Worm (Caenorhabditis elegans) whole organism, young adult: Measurements from ENCODE around the gene F57B9.8.

Experiments
- B0261.1 ChIP-seq: sonication (generic microtip); optimal IDR thresholded peaks from 2 replicates; lab custom pipeline; 2016; ENCODE audit warnings: mild to moderate bottlenecking, missing genetic modification characterization, moderate library complexity, missing compliant biosample characterization
- F22D6.2 ChIP-seq: sonication (generic microtip); optimal IDR thresholded peaks from 2 replicates; lab custom pipeline; 2016; ENCODE audit warnings: mild to moderate bottlenecking, missing genetic modification characterization, missing compliant biosample characterization
- F39B2.1 ChIP-seq: fragments of 200-800 bp; sonication (Bioruptor generic); IDR thresholded peaks from 2 replicates; pipeline ENCODE4 v1.3.6; 2022; ENCODE audit warnings: missing genetic modification reagents, missing genetic modification characterization, missing compliant biosample characterization
- F49E8.2 ChIP-seq: sonication (generic microtip); optimal IDR thresholded peaks from 3 replicates; lab custom pipeline; 2017; ENCODE audit warnings: missing genetic modification characterization, mild to moderate bottlenecking, missing compliant biosample characterization, antibody characterized with exemption, moderate library complexity; ENCODE audit not compliant: insufficient read depth
- F52B5.7 ChIP-seq: sonication (generic microtip); optimal IDR thresholded peaks from 2 replicates; lab custom pipeline; 2016; ENCODE audit warnings: mild to moderate bottlenecking, missing genetic modification characterization, missing compliant biosample characterization
- F55B11.4 ChIP-seq: sonication (generic microtip); optimal IDR thresholded peaks from 2 replicates; lab custom pipeline; 2016; ENCODE audit warnings: missing compliant biosample characterization, missing genetic modification characterization, borderline replicate concordance; ENCODE audit not compliant: insufficient read depth
- K11D2.4 ChIP-seq: fragments of 200-800 bp; sonication (Bioruptor generic); IDR thresholded peaks from 2 replicates; pipeline ENCODE4 v1.3.6; 2022; ENCODE audit warnings: missing genetic modification reagents, missing genetic modification characterization, missing compliant biosample characterization
- ZK185.1 ChIP-seq: sonication (generic microtip); optimal IDR thresholded peaks from 2 replicates; lab custom pipeline; 2016; ENCODE audit warnings: mild to moderate bottlenecking, missing genetic modification characterization, missing compliant biosample characterization; ENCODE audit not compliant: poor library complexity, severe bottlenecking
- atf-7 ChIP-seq: sonication (generic microtip); optimal IDR thresholded peaks from 2 replicates; lab custom pipeline; 2017; ENCODE audit warnings: mild to moderate bottlenecking, missing genetic modification characterization, missing compliant biosample characterization
- athp-1 ChIP-seq: sonication (generic microtip); optimal IDR thresholded peaks from 2 replicates; lab custom pipeline; 2017; ENCODE audit warnings: mild to moderate bottlenecking, missing genetic modification characterization, missing compliant biosample characterization
- attf-3 ChIP-seq: fragments of 200-800 bp; sonication (Bioruptor generic); conservative IDR thresholded peaks from 2 replicates; pipeline ENCODE4 v1.3.6; 2022; ENCODE audit warnings: missing genetic modification reagents, missing genetic modification characterization, missing compliant biosample characterization
- attf-6 ChIP-seq: fragments of 200-800 bp; sonication (Bioruptor generic); IDR thresholded peaks from 2 replicates; pipeline ENCODE4 v1.3.6; 2022; ENCODE audit warnings: missing genetic modification reagents, missing genetic modification characterization, missing compliant biosample characterization
- cebp-1 ChIP-seq, 2 experiments: fragments of 200-800 bp in 1 of 2; sonication (Bioruptor generic) in 1 of 2; sonication (generic microtip) in 1 of 2; IDR thresholded peaks in 1 of 2; optimal IDR thresholded peaks in 1 of 2; 2 replicates each; pipeline versions ENCODE4 v1.3.6 to Lab custom; 2017 to 2022; ENCODE audit warnings: missing compliant biosample characterization in 2 of 2, missing genetic modification characterization in 2 of 2, mild to moderate bottlenecking in 1 of 2, missing genetic modification reagents in 1 of 2, moderate library complexity in 1 of 2
- ceh-100 ChIP-seq: fragments of 200-800 bp; sonication (Bioruptor generic); IDR thresholded peaks from 2 replicates; pipeline ENCODE4 v1.3.6; 2022; ENCODE audit warnings: missing genetic modification reagents, missing genetic modification characterization, missing compliant biosample characterization
- ceh-27 ChIP-seq: fragments of 200-800 bp; sonication (Bioruptor generic); optimal IDR thresholded peaks from 2 replicates; lab custom pipeline; 2018; ENCODE audit warnings: mild to moderate bottlenecking, missing genetic modification characterization, moderate library complexity, missing compliant biosample characterization
- ceh-40 ChIP-seq: fragments of 200-800 bp; sonication (Bioruptor generic); IDR thresholded peaks from 2 replicates; pipeline ENCODE4 v1.3.6; 2022; ENCODE audit warnings: missing genetic modification characterization, missing compliant biosample characterization
- ceh-91 ChIP-seq: fragments of 200-800 bp; sonication (Bioruptor generic); IDR thresholded peaks from 2 replicates; pipeline ENCODE4 v1.3.6; 2022; ENCODE audit warnings: missing genetic modification reagents, missing genetic modification characterization, missing compliant biosample characterization
- chd-7 ChIP-seq: sonication (generic microtip); optimal IDR thresholded peaks from 2 replicates; lab custom pipeline; 2016; ENCODE audit warnings: mild to moderate bottlenecking, missing genetic modification characterization, moderate library complexity, missing compliant biosample characterization
- die-1 ChIP-seq: sonication (generic microtip); optimal IDR thresholded peaks from 2 replicates; lab custom pipeline; 2016; ENCODE audit warnings: missing genotype, mild to moderate bottlenecking, missing genetic modification characterization, missing compliant biosample characterization
- egl-18 ChIP-seq: fragments of 200-800 bp; sonication (Bioruptor generic); IDR thresholded peaks from 2 replicates; pipeline ENCODE4 v1.3.6; 2022; ENCODE audit warnings: missing genetic modification reagents, missing genetic modification characterization, missing compliant biosample characterization
- egl-44 ChIP-seq: fragments of 200-800 bp; sonication (Bioruptor generic); IDR thresholded peaks from 2 replicates; pipeline ENCODE4 v1.3.6; 2022; ENCODE audit warnings: missing genetic modification reagents, missing genetic modification characterization, missing compliant biosample characterization
- egrh-3 ChIP-seq: fragments of 200-800 bp; sonication (Bioruptor generic); IDR thresholded peaks from 2 replicates; pipeline ENCODE4 v1.3.6; 2022; ENCODE audit warnings: missing genetic modification reagents, missing genetic modification characterization, missing compliant biosample characterization
- hlh-26 ChIP-seq: fragments of 200-800 bp; sonication (Bioruptor generic); conservative IDR thresholded peaks from 2 replicates; pipeline ENCODE4 v1.3.6; 2022; ENCODE audit warnings: missing genetic modification reagents, missing genetic modification characterization, missing compliant biosample characterization
- hmg-1.2 ChIP-seq: fragments of 200-800 bp; sonication (Bioruptor generic); IDR thresholded peaks from 2 replicates; pipeline ENCODE4 v1.3.6; 2022; ENCODE audit warnings: missing genetic modification reagents, missing genetic modification characterization, missing compliant biosample characterization
- lag-1 ChIP-seq: fragments of 200-800 bp; sonication (Bioruptor generic); IDR thresholded peaks from 2 replicates; pipeline ENCODE4 v1.3.6; 2022; ENCODE audit warnings: missing genetic modification reagents, missing genetic modification characterization, missing compliant biosample characterization
- let-526 ChIP-seq: fragments of 200-800 bp; sonication (Bioruptor generic); IDR thresholded peaks from 2 replicates; pipeline ENCODE4 v1.3.6; 2022; ENCODE audit warnings: missing genetic modification reagents, missing genetic modification characterization, missing compliant biosample characterization
- lin-35 ChIP-seq, 3 experiments: fragments of 150-350 bp in 2 of 3; sonication (generic microtip) in 1 of 3; optimal IDR thresholded peaks; 2 replicates each; lab custom pipeline; 2014 to 2018; ENCODE audit warnings: missing biosample characterization in 3 of 3, missing genetic modification characterization in 3 of 3, missing genetic modification reagents in 3 of 3
- lin-40 ChIP-seq: sonication (generic microtip); optimal IDR thresholded peaks from 2 replicates; lab custom pipeline; 2016; ENCODE audit warnings: missing genetic modification characterization, mild to moderate bottlenecking, missing compliant biosample characterization, missing genotype, missing genetic modification reagents
- madf-3 ChIP-seq: fragments of 200-800 bp; sonication (Bioruptor generic); IDR thresholded peaks from 2 replicates; pipeline ENCODE4 v1.3.6; 2022; ENCODE audit warnings: missing genetic modification reagents, missing genetic modification characterization, missing compliant biosample characterization
- mcd-1 ChIP-seq: fragments of 200-800 bp; sonication (Bioruptor generic); IDR thresholded peaks from 2 replicates; pipeline ENCODE4 v1.3.6; 2022; ENCODE audit warnings: missing genetic modification reagents, missing genetic modification characterization, missing compliant biosample characterization
- mxl-1 ChIP-seq: sonication (generic microtip); optimal IDR thresholded peaks from 2 replicates; lab custom pipeline; 2016; ENCODE audit warnings: missing genetic modification characterization, missing compliant biosample characterization
- nfya-2 ChIP-seq: fragments of 200-800 bp; sonication (Bioruptor generic); IDR thresholded peaks from 2 replicates; pipeline ENCODE4 v1.3.6; 2022; ENCODE audit warnings: missing genetic modification reagents, missing genetic modification characterization, missing compliant biosample characterization
- nhr-120 ChIP-seq: fragments of 200-800 bp; sonication (Bioruptor generic); IDR thresholded peaks from 2 replicates; pipeline ENCODE4 v1.3.6; 2022; ENCODE audit warnings: missing genetic modification characterization, missing compliant biosample characterization
- pbrm-1 ChIP-seq: fragments of 200-800 bp; sonication (Bioruptor generic); IDR thresholded peaks from 2 replicates; pipeline ENCODE4 v1.3.6; 2022; ENCODE audit warnings: missing genetic modification reagents, missing genetic modification characterization, missing compliant biosample characterization
- sdz-38 ChIP-seq: sonication (generic microtip); optimal IDR thresholded peaks from 2 replicates; lab custom pipeline; 2016; ENCODE audit warnings: missing genotype, missing genetic modification characterization, missing compliant biosample characterization
- snpc-4 ChIP-seq, 5 experiments: fragments of 150-350 bp in 1 of 5; sonication (generic microtip) in 4 of 5; optimal IDR thresholded peaks; 2 replicates each; lab custom pipeline; 2014 to 2018; ENCODE audit warnings: missing genetic modification characterization in 5 of 5, missing biosample characterization in 3 of 5, antibody characterized with exemption in 2 of 5, mild to moderate bottlenecking in 2 of 5, missing compliant biosample characterization in 2 of 5, missing genotype in 2 of 5, moderate library complexity in 2 of 5, missing genetic modification reagents in 1 of 5
- somi-1 ChIP-seq: fragments of 200-800 bp; sonication (Bioruptor generic); optimal IDR thresholded peaks from 2 replicates; lab custom pipeline; 2018; ENCODE audit warnings: mild to moderate bottlenecking, missing genetic modification characterization, missing compliant biosample characterization
- xnd-1 ChIP-seq: sonication (generic microtip); optimal IDR thresholded peaks from 2 replicates; lab custom pipeline; 2016; ENCODE audit warnings: missing genotype, missing genetic modification reagents, missing genetic modification characterization, missing compliant biosample characterization
- zim-3 ChIP-seq: sonication (generic microtip); optimal IDR thresholded peaks from 2 replicates; lab custom pipeline; 2017; ENCODE audit warnings: mild to moderate bottlenecking, missing genetic modification characterization, moderate library complexity, missing compliant biosample characterization
- ztf-22 ChIP-seq: fragments of 200-800 bp; sonication (Bioruptor generic); optimal IDR thresholded peaks from 2 replicates; lab custom pipeline; 2018; ENCODE audit warnings: mild to moderate bottlenecking, missing genetic modification characterization, moderate library complexity, missing compliant biosample characterization
- ztf-26 ChIP-seq: sonication (generic microtip); optimal IDR thresholded peaks from 2 replicates; lab custom pipeline; 2017; ENCODE audit warnings: missing genetic modification characterization, missing compliant biosample characterization
- ztf-28 ChIP-seq: fragments of 200-800 bp; sonication (Bioruptor generic); IDR thresholded peaks from 2 replicates; pipeline ENCODE4 v1.3.6; 2022; ENCODE audit warnings: missing genetic modification reagents, missing genetic modification characterization, missing compliant biosample characterization
- ztf-3 ChIP-seq: fragments of 200-800 bp; sonication (Bioruptor generic); optimal IDR thresholded peaks from 2 replicates; lab custom pipeline; 2018; ENCODE audit warnings: mild to moderate bottlenecking, missing genetic modification characterization, missing compliant biosample characterization
- ztf-6 ChIP-seq: fragments of 200-800 bp; sonication (Bioruptor generic); IDR thresholded peaks from 2 replicates; pipeline ENCODE4 v1.3.6; 2022; ENCODE audit warnings: missing genetic modification reagents, missing genetic modification characterization, missing compliant biosample characterization

Gene F57B9.8

ce11 chrIII:6897587-6898064, 37.5 kb downstream of the F57B9.8 start, which contains the start of gene T07E3.4 (continued):
- TF ChIP-seq athp-1 (no peak), ztf-3 (GFP tag; lab: Kevin White, UChicago) (no peak), let-526 (GFP tag; lab: Robert Waterston, UW) (no peak), lin-35 (GFP tag; optimal IDR thresholded peaks at IDR 0.05; lab: Kevin White, UChicago) (peak in 1 of 3 experiments; percentile 41), nfya-2 (no peak), mxl-1 (tag; lab: Kevin White, UChicago) (no peak), egl-44 (GFP tag; lab: Robert Waterston, UW) (no peak), B0261.1 (tag; lab: Kevin White, UChicago) (no peak), hmg-1.2 (peak; percentile 78), ceh-100 (GFP tag; lab: Robert Waterston, UW) (no peak), madf-3 (GFP tag; lab: Robert Waterston, UW) (no peak), ztf-22 (GFP tag; lab: Kevin White, UChicago) (no peak), chd-7 (tag; lab: Kevin White, UChicago) (peak; percentile 13), F49E8.2 (tag; lab: Kevin White, UChicago) (no peak), die-1 (tag; lab: Kevin White, UChicago) (peak; percentile 0), F52B5.7 (no peak), ztf-6 (GFP tag; lab: Robert Waterston, UW) (no peak), nhr-120 (GFP tag; lab: Robert Waterston, UW) (no peak), egl-18 (GFP tag; lab: Robert Waterston, UW) (no peak), pbrm-1 (no peak), attf-6 (GFP tag; lab: Robert Waterston, UW) (no peak), sdz-38 (tag; lab: Kevin White, UChicago) (no peak), ceh-40 (GFP tag; lab: Robert Waterston, UW) (no peak), K11D2.4 (GFP tag; lab: Robert Waterston, UW) (0 out of 2 replicates have a peak, but pooled peaks have one; percentile 65), cebp-1 (GFP tag; IDR thresholded peaks at IDR 0.05; lab: Robert Waterston, UW) (no peak), cebp-1 (tag; optimal IDR thresholded peaks at IDR 0.05; lab: Kevin White, UChicago) (peak; percentile 68), xnd-1 (tag; lab: Kevin White, UChicago) (no peak), ceh-27 (no peak), ZK185.1 (peak; percentile 51), F55B11.4 (tag; lab: Kevin White, UChicago) (no peak), ceh-91 (GFP tag; lab: Robert Waterston, UW) (no peak), F39B2.1 (GFP tag; lab: Robert Waterston, UW) (no peak), lag-1 (GFP tag; lab: Robert Waterston, UW) (no peak), snpc-4 (GFP tag; optimal IDR thresholded peaks at IDR 0.05; lab: Kevin White, UChicago) (no peak), snpc-4 (tag; optimal IDR thresholded peaks at IDR 0.05; lab: Kevin White, UChicago) (peak in 1 of 4 experiments; percentile 15), atf-7 (peak; percentile 38), egrh-3 (GFP tag; lab: Robert Waterston, UW) (no peak), F22D6.2 (tag; lab: Kevin White, UChicago) (no peak), lin-40 (tag; lab: Kevin White, UChicago) (peak; percentile 80), zim-3 (no peak), hlh-26 (no peak), ztf-28 (GFP tag; lab: Robert Waterston, UW) (no peak), mcd-1 (GFP tag; lab: Robert Waterston, UW) (peak; percentile 36; the same call in 1 of the 2 replicates), somi-1 (GFP tag; lab: Kevin White, UChicago) (peak; percentile 78), attf-3 (GFP tag; lab: Robert Waterston, UW) (no peak), ztf-26 (tag; lab: Kevin White, UChicago) (peak; percentile 60)
